Worm (Caenorhabditis elegans) whole organism, L4 larva: ENCODE data around the gene tut-1.

Source experiments
- D1046.2 ChIP-seq: fragments of 200-800 bp; sonication (Bioruptor generic); IDR thresholded peaks from 2 replicates; pipeline ENCODE4 v1.3.6; 2022; ENCODE audit warnings: missing genetic modification characterization, missing compliant biosample characterization
- Y75B8A.6 ChIP-seq: fragments of 200-800 bp; sonication (Bioruptor generic); IDR thresholded peaks from 2 replicates; pipeline ENCODE4 v1.3.6; 2022; ENCODE audit warnings: missing genetic modification reagents, missing genetic modification characterization, missing compliant biosample characterization
- egl-43 ChIP-seq: fragments of 200-800 bp; sonication (Bioruptor generic); IDR thresholded peaks from 2 replicates; pipeline ENCODE4 v1.3.6; 2022; ENCODE audit warnings: missing genetic modification reagents, missing genetic modification characterization, missing compliant biosample characterization
- gei-8 ChIP-seq: fragments of 200-800 bp; sonication (Bioruptor generic); optimal IDR thresholded peaks from 2 replicates; lab custom pipeline; 2018; ENCODE audit warnings: mild to moderate bottlenecking, missing genetic modification characterization, missing compliant biosample characterization
- lir-3 ChIP-seq: sonication (generic microtip); optimal IDR thresholded peaks from 2 replicates; lab custom pipeline; 2016; ENCODE audit warnings: mild to moderate bottlenecking, missing genetic modification characterization, missing compliant biosample characterization
- nhr-42 ChIP-seq: fragments of 200-800 bp; sonication (Bioruptor generic); IDR thresholded peaks from 2 replicates; pipeline ENCODE4 v1.3.6; 2022; ENCODE audit warnings: missing genetic modification characterization, missing compliant biosample characterization
- skn-1 ChIP-seq: fragments of 150-350 bp; optimal IDR thresholded peaks from 2 replicates; lab custom pipeline; 2014; ENCODE audit warnings: missing biosample characterization, missing genetic modification characterization
- ztf-11 ChIP-seq: fragments of 150-350 bp; optimal IDR thresholded peaks from 2 replicates; lab custom pipeline; 2014; ENCODE audit warnings: missing biosample characterization, missing genetic modification characterization

tut-1 gene

ce11 chrIV:71266-71665, 50.2 kb downstream of the tut-1 start:
- TF ChIP-seq ztf-11 (tag; lab: Kevin White, UChicago) (no peak), lir-3 (tag; lab: Kevin White, UChicago) (no peak), Y75B8A.6 (no peak), skn-1 (no peak), D1046.2 (GFP tag; lab: Robert Waterston, UW) (0 out of 2 replicates have a peak, but pooled peaks have one; percentile 53), egl-43 (GFP tag; lab: Robert Waterston, UW) (no peak), nhr-42 (GFP tag; lab: Robert Waterston, UW) (no peak), gei-8 (GFP tag; lab: Kevin White, UChicago) (no peak)
